Fruit fly (Drosophila melanogaster) whole organism, wandering third instar larva: Measurements from ENCODE around the gene Bacc.

ENCODE experiments used
- Abd-B ChIP-seq: fragments of >200 bp; optimal IDR thresholded peaks from 2 replicates; lab custom pipeline; 2017; ENCODE audit warnings: missing biosample characterization, missing genetic modification characterization
- CG32264 ChIP-seq: fragments of 200-800 bp; sonication (Bioruptor generic); optimal IDR thresholded peaks from 2 replicates; lab custom pipeline; 2016; ENCODE audit warnings: missing biosample characterization, missing genetic modification characterization
- CG9705 ChIP-seq: fragments of 200-800 bp; sonication (Bioruptor generic); optimal IDR thresholded peaks from 2 replicates; lab custom pipeline; 2018; ENCODE audit warnings: missing biosample characterization, mild to moderate bottlenecking, missing genetic modification characterization
- CrebA ChIP-seq: fragments of 200-800 bp; sonication (Bioruptor generic); optimal IDR thresholded peaks from 2 replicates; lab custom pipeline; 2016; ENCODE audit warnings: missing biosample characterization, mild to moderate bottlenecking, missing genetic modification characterization, borderline replicate concordance
- Dfd ChIP-seq: fragments of >200 bp; optimal IDR thresholded peaks from 2 replicates; lab custom pipeline; 2017; ENCODE audit warnings: missing biosample characterization, missing genetic modification characterization
- Dif ChIP-seq: fragments of 200-275, 200-300 bp; sonication (Bioruptor generic); optimal IDR thresholded peaks from 2 replicates; lab custom pipeline; 2018; ENCODE audit warnings: missing biosample characterization, missing genetic modification characterization; ENCODE audit not compliant: partially characterized antibody
- GATAd ChIP-seq: sonication (Bioruptor generic); optimal IDR thresholded peaks from 2 replicates; lab custom pipeline; 2016; ENCODE audit warnings: missing biosample characterization, missing genetic modification characterization
- HLH106 ChIP-seq: fragments of 200-800 bp; optimal IDR thresholded peaks from 3 replicates; lab custom pipeline; 2019; ENCODE audit warnings: missing biosample characterization, mild to moderate bottlenecking, missing genetic modification characterization, moderate library complexity
- Hnf4 ChIP-seq: fragments of 200-800 bp; sonication (Bioruptor generic); optimal IDR thresholded peaks from 2 replicates; lab custom pipeline; 2016; ENCODE audit warnings: missing biosample characterization, mild to moderate bottlenecking, missing genetic modification characterization
- Hr78 ChIP-seq: fragments of >200 bp; optimal IDR thresholded peaks from 2 replicates; lab custom pipeline; 2017; ENCODE audit warnings: missing biosample characterization, missing genetic modification characterization
- Hr83 ChIP-seq: fragments of 200-300 bp; sonication (Bioruptor generic); optimal IDR thresholded peaks from 2 replicates; lab custom pipeline; 2016; ENCODE audit warnings: missing biosample characterization, mild to moderate bottlenecking, missing genetic modification characterization, moderate library complexity; ENCODE audit not compliant: poor library complexity, severe bottlenecking
- Jra ChIP-seq: sonication (Bioruptor generic); optimal IDR thresholded peaks from 2 replicates; lab custom pipeline; 2016; ENCODE audit warnings: missing biosample characterization, missing genetic modification characterization
- Mio ChIP-seq: sonication (Bioruptor generic); optimal IDR thresholded peaks from 2 replicates; lab custom pipeline; 2016; ENCODE audit warnings: missing biosample characterization, missing genetic modification characterization
- Myc ChIP-seq: fragments of >200 bp; optimal IDR thresholded peaks from 2 replicates; lab custom pipeline; 2017
- N ChIP-seq: fragments of >200 bp; optimal IDR thresholded peaks from 2 replicates; lab custom pipeline; 2018; ENCODE audit warnings: missing biosample characterization, missing external identifiers, missing genetic modification characterization
- OdsH ChIP-seq: fragments of 200-800 bp; sonication (Bioruptor generic); optimal IDR thresholded peaks from 2 replicates; lab custom pipeline; 2016; ENCODE audit warnings: missing biosample characterization, mild to moderate bottlenecking, missing genetic modification characterization
- Rel ChIP-seq, 2 experiments: fragments of 200-800 bp; sonication (Bioruptor generic) in 1 of 2; optimal IDR thresholded peaks; 2 replicates in 1 of 2; 3 replicates in 1 of 2; lab custom pipeline; 2016 to 2019; ENCODE audit warnings: mild to moderate bottlenecking in 2 of 2, missing biosample characterization in 2 of 2, missing genetic modification characterization in 2 of 2, moderate library complexity in 1 of 2
- Sp1 ChIP-seq: fragments of 200-800 bp; sonication (Bioruptor generic); optimal IDR thresholded peaks from 3 replicates; lab custom pipeline; 2019; ENCODE audit warnings: missing biosample characterization, mild to moderate bottlenecking, missing genetic modification characterization, moderate library complexity
- Vsx2 ChIP-seq: fragments of 200-300, 225-300 bp; sonication (Bioruptor generic); optimal IDR thresholded peaks from 2 replicates; lab custom pipeline; 2018; ENCODE audit warnings: missing biosample characterization, missing genetic modification characterization; ENCODE audit not compliant: partially characterized antibody
- br ChIP-seq: fragments of 200-800 bp; sonication (Bioruptor generic); optimal IDR thresholded peaks from 2 replicates; lab custom pipeline; 2016; ENCODE audit warnings: missing biosample characterization, missing genetic modification characterization
- brk ChIP-seq: fragments of 200-800 bp; sonication (Bioruptor generic); optimal IDR thresholded peaks from 2 replicates; lab custom pipeline; 2016; ENCODE audit warnings: missing biosample characterization, mild to moderate bottlenecking, missing genetic modification characterization
- dl ChIP-seq, 2 experiments: fragments of 175-275, 200-275 bp in 1 of 2; fragments of 200-275 bp in 1 of 2; sonication (Bioruptor generic); optimal IDR thresholded peaks; lab custom pipeline; 2018; ENCODE audit warnings: mild to moderate bottlenecking in 2 of 2, missing biosample characterization in 2 of 2, missing genetic modification characterization in 2 of 2, moderate library complexity in 2 of 2; ENCODE audit not compliant: partially characterized antibody in 2 of 2, insufficient read depth in 1 of 2
- dmrt93B ChIP-seq: fragments of 200-800 bp; sonication (Bioruptor generic); optimal IDR thresholded peaks from 2 replicates; lab custom pipeline; 2018; ENCODE audit warnings: missing biosample characterization, mild to moderate bottlenecking, missing genetic modification characterization
- dsf ChIP-seq: sonication (Bioruptor generic); optimal IDR thresholded peaks from 2 replicates; lab custom pipeline; 2016; ENCODE audit warnings: missing biosample characterization, missing genetic modification characterization, borderline replicate concordance
- ey ChIP-seq: fragments of 200-800 bp; sonication (Bioruptor generic); optimal IDR thresholded peaks from 2 replicates; lab custom pipeline; 2016; ENCODE audit warnings: missing biosample characterization, missing genetic modification characterization
- foxo ChIP-seq, 2 experiments: fragments of 200-800 bp; sonication (Bioruptor generic); optimal IDR thresholded peaks; 2 replicates in 1 of 2; 3 replicates in 1 of 2; lab custom pipeline; 2016 to 2017; ENCODE audit warnings: missing biosample characterization in 2 of 2, missing genetic modification characterization in 2 of 2
- fru ChIP-seq: fragments of 200-800 bp; sonication (Bioruptor generic); optimal IDR thresholded peaks from 3 replicates; lab custom pipeline; 2016; ENCODE audit warnings: missing biosample characterization, mild to moderate bottlenecking, missing genetic modification characterization
- h ChIP-seq: fragments of 200-800 bp; sonication (Bioruptor generic); optimal IDR thresholded peaks from 3 replicates; lab custom pipeline; 2016; ENCODE audit warnings: missing biosample characterization, mild to moderate bottlenecking, missing genetic modification characterization
- jim ChIP-seq: fragments of 175-275, 200-325 bp; sonication (Bioruptor generic); optimal IDR thresholded peaks from 2 replicates; lab custom pipeline; 2016; ENCODE audit warnings: missing biosample characterization, mild to moderate bottlenecking, missing genetic modification characterization
- lola ChIP-seq: fragments of >200 bp; optimal IDR thresholded peaks from 2 replicates; lab custom pipeline; 2017; ENCODE audit warnings: missing biosample characterization, missing genetic modification characterization
- pan ChIP-seq: fragments of >200 bp; optimal IDR thresholded peaks from 2 replicates; lab custom pipeline; 2017
- psq ChIP-seq: fragments of 200-800 bp; sonication (Bioruptor generic); optimal IDR thresholded peaks from 3 replicates; lab custom pipeline; 2017; ENCODE audit warnings: missing biosample characterization, mild to moderate bottlenecking, missing genetic modification characterization, moderate library complexity
- rgr ChIP-seq: fragments of 200-800 bp; sonication (Bioruptor generic); optimal IDR thresholded peaks from 3 replicates; lab custom pipeline; 2016; ENCODE audit warnings: missing biosample characterization, mild to moderate bottlenecking, missing genetic modification characterization
- sage ChIP-seq: fragments of 200-800 bp; sonication (Bioruptor generic); optimal IDR thresholded peaks from 2 replicates; lab custom pipeline; 2016; ENCODE audit warnings: missing biosample characterization, mild to moderate bottlenecking, missing genetic modification characterization
- sv ChIP-seq: fragments of 200-800 bp; sonication (Bioruptor generic); optimal IDR thresholded peaks from 3 replicates; lab custom pipeline; 2016; ENCODE audit warnings: missing biosample characterization, missing genetic modification characterization
- tai ChIP-seq: sonication (Bioruptor generic); optimal IDR thresholded peaks from 2 replicates; lab custom pipeline; 2016; ENCODE audit warnings: missing biosample characterization, missing genetic modification characterization
- usp ChIP-seq: fragments of >200 bp; optimal IDR thresholded peaks from 2 replicates; lab custom pipeline; 2017; ENCODE audit warnings: missing biosample characterization, missing genetic modification characterization
- woc ChIP-seq: sonication (Bioruptor generic); optimal IDR thresholded peaks from 2 replicates; lab custom pipeline; 2016; ENCODE audit warnings: missing biosample characterization, mild to moderate bottlenecking, missing genetic modification characterization

Gene Bacc

dm6 chr2L:2750337-2751084 lies 1.7 kb upstream of the Bacc start:
- TF ChIP-seq fru (GFP tag; lab: Kevin White, UChicago) (peak; percentile 24), Hr83 (no peak), OdsH (GFP tag; lab: Kevin White, UChicago) (peak; percentile 28), psq (no peak), tai (no peak), CG9705 (GFP tag; lab: Kevin White, UChicago) (no peak), Jra (GFP tag; lab: Kevin White, UChicago) (no peak), jim (GFP tag; lab: Kevin White, UChicago) (no peak), Myc (no peak), Sp1 (GFP tag; lab: Kevin White, UChicago) (no peak), br (GFP tag; lab: Kevin White, UChicago) (peak; percentile 13), foxo (GFP tag; optimal IDR thresholded peaks at IDR 0.05; lab: Kevin White, UChicago) (peak in 1 of 2 experiments; percentile 60), brk (GFP tag; lab: Kevin White, UChicago) (no peak), ey (peak; percentile 40), dmrt93B (GFP tag; lab: Kevin White, UChicago) (no peak), usp (GFP tag; lab: Kevin White, UChicago) (no peak), Rel (GFP tag; optimal IDR thresholded peaks at IDR 0.05; lab: Kevin White, UChicago) (no peak), Rel (tag; optimal IDR thresholded peaks at IDR 0.05; lab: Kevin White, UChicago) (no peak), dl (GFP tag; optimal IDR thresholded peaks at IDR 0.05; lab: Kevin White, UChicago; ENCODE audit: insufficient read depth in 1 of 2, partially characterized antibody in 2 of 2) (no peak), HLH106 (tag; lab: Kevin White, UChicago) (peak; percentile 19), Dif (no peak), Dfd (GFP tag; lab: Kevin White, UChicago) (no peak), sage (GFP tag; lab: Kevin White, UChicago) (no peak), Vsx2 (no peak), h (GFP tag; lab: Kevin White, UChicago) (peak; percentile 50), Mio (GFP tag; lab: Kevin White, UChicago) (no peak), CG32264 (no peak), GATAd (GFP tag; lab: Kevin White, UChicago) (no peak), lola (GFP tag; lab: Kevin White, UChicago) (no peak), Hnf4 (GFP tag; lab: Kevin White, UChicago) (no peak), dsf (no peak), N (GFP tag; lab: Kevin White, UChicago) (no peak), sv (GFP tag; lab: Kevin White, UChicago) (peak; percentile 66), pan (lab: Kevin White, UChicago) (no peak), woc (GFP tag; lab: Kevin White, UChicago) (peak; percentile 24), Hr78 (GFP tag; lab: Kevin White, UChicago) (no peak), CrebA (GFP tag; lab: Kevin White, UChicago) (no peak), rgr (GFP tag; lab: Kevin White, UChicago) (peak; percentile 40), Abd-B (no peak)

dm6 chr2L:2751085-2751710 lies 1.0 kb upstream of the Bacc start:
- TF ChIP-seq Dfd (GFP tag; lab: Kevin White, UChicago): no peak
- no peak for TF ChIP-seq Hr78 (GFP tag; lab: Kevin White, UChicago)
- no peak for TF ChIP-seq usp (GFP tag; lab: Kevin White, UChicago)
- no peak for TF ChIP-seq Vsx2
- TF ChIP-seq foxo (GFP tag; optimal IDR thresholded peaks at IDR 0.05; lab: Kevin White, UChicago): no peak
- no peak for TF ChIP-seq Rel (GFP tag; optimal IDR thresholded peaks at IDR 0.05; lab: Kevin White, UChicago)
- peak; percentile 70 for TF ChIP-seq Rel (tag; optimal IDR thresholded peaks at IDR 0.05; lab: Kevin White, UChicago)
- no peak for TF ChIP-seq sage (GFP tag; lab: Kevin White, UChicago)
- no peak for TF ChIP-seq Myc
- peak; percentile 1 for TF ChIP-seq Hr83
- TF ChIP-seq Abd-B: no peak
- peak; percentile 16 for TF ChIP-seq Hnf4 (GFP tag; lab: Kevin White, UChicago)
- no peak for TF ChIP-seq GATAd (GFP tag; lab: Kevin White, UChicago)
- TF ChIP-seq h (GFP tag; lab: Kevin White, UChicago): peak; percentile 54
- TF ChIP-seq N (GFP tag; lab: Kevin White, UChicago): no peak
- peak in 1 of 2 experiments; percentile 13 for TF ChIP-seq dl (GFP tag; optimal IDR thresholded peaks at IDR 0.05; lab: Kevin White, UChicago; ENCODE audit: insufficient read depth in 1 of 2, partially characterized antibody in 2 of 2)
- no peak for TF ChIP-seq Jra (GFP tag; lab: Kevin White, UChicago)
- no peak for TF ChIP-seq br (GFP tag; lab: Kevin White, UChicago)
- no peak for TF ChIP-seq HLH106 (tag; lab: Kevin White, UChicago)
- TF ChIP-seq Dif: peak; percentile 57
- TF ChIP-seq sv (GFP tag; lab: Kevin White, UChicago): no peak
- TF ChIP-seq CrebA (GFP tag; lab: Kevin White, UChicago): no peak
- TF ChIP-seq CG9705 (GFP tag; lab: Kevin White, UChicago): no peak
